Worm (Caenorhabditis elegans) whole organism, L3 larva: ENCODE results near the gene sre-19.

Experiments used
- R02D3.7 ChIP-seq: fragments of 150-350 bp; optimal IDR thresholded peaks from 2 replicates; lab custom pipeline; 2014; ENCODE audit warnings: missing biosample characterization, missing genetic modification characterization
- ZK546.5 ChIP-seq: sonication (generic microtip); optimal IDR thresholded peaks from 2 replicates; lab custom pipeline; 2017; ENCODE audit warnings: missing biosample characterization, missing genetic modification characterization
- aly-2 ChIP-seq: fragments of 150-350 bp; optimal IDR thresholded peaks from 2 replicates; lab custom pipeline; 2014; ENCODE audit warnings: missing biosample characterization, missing genetic modification characterization
- ceh-28 ChIP-seq: fragments of 150-350 bp; optimal IDR thresholded peaks from 2 replicates; lab custom pipeline; 2014; ENCODE audit warnings: missing biosample characterization, missing genetic modification reagents, missing genetic modification characterization
- ceh-82 ChIP-seq: fragments of 150-350 bp; optimal IDR thresholded peaks from 2 replicates; lab custom pipeline; 2014; ENCODE audit warnings: missing biosample characterization, missing genetic modification characterization
- ceh-9 ChIP-seq: sonication (generic microtip); optimal IDR thresholded peaks from 2 replicates; lab custom pipeline; 2018; ENCODE audit warnings: missing biosample characterization, missing genetic modification characterization
- daf-12 ChIP-seq: fragments of 150-350 bp; optimal IDR thresholded peaks from 2 replicates; lab custom pipeline; 2014; ENCODE audit warnings: missing biosample characterization, missing genetic modification reagents, missing genetic modification characterization
- egl-27 ChIP-seq: sonication (generic microtip); optimal IDR thresholded peaks from 4 replicates; lab custom pipeline; 2017; ENCODE audit warnings: missing biosample characterization, missing genetic modification reagents, missing genetic modification characterization
- egl-5 ChIP-seq: fragments of 150-350 bp; optimal IDR thresholded peaks from 2 replicates; lab custom pipeline; 2017; ENCODE audit warnings: missing biosample characterization, missing genetic modification reagents, missing genetic modification characterization, inconsistent platforms
- elt-1 ChIP-seq: fragments of 150-350 bp; optimal IDR thresholded peaks from 2 replicates; lab custom pipeline; 2014; ENCODE audit warnings: missing biosample characterization, missing genetic modification characterization
- elt-2 ChIP-seq: sonication (generic microtip); optimal IDR thresholded peaks from 2 replicates; lab custom pipeline; 2016; ENCODE audit warnings: missing genetic modification reagents, mild to moderate bottlenecking, missing genetic modification characterization, missing compliant biosample characterization
- elt-3 ChIP-seq, 3 experiments: fragments of 150-350 bp in 1 of 3; sonication (generic microtip) in 2 of 3; optimal IDR thresholded peaks; 2 replicates in 2 of 3; 4 replicates in 1 of 3; lab custom pipeline; 2014 to 2017; ENCODE audit warnings: missing biosample characterization in 3 of 3, missing genetic modification characterization in 3 of 3
- eor-1 ChIP-seq, 2 experiments: fragments of 150-350 bp; optimal IDR thresholded peaks; 2 replicates each; lab custom pipeline; 2014 to 2018; ENCODE audit warnings: missing biosample characterization in 2 of 2, missing genetic modification characterization in 2 of 2
- fkh-10 ChIP-seq: sonication (generic microtip); optimal IDR thresholded peaks from 2 replicates; lab custom pipeline; 2017; ENCODE audit warnings: missing biosample characterization, missing genetic modification reagents, missing genetic modification characterization
- fkh-2 ChIP-seq: fragments of 150-350 bp; optimal IDR thresholded peaks from 2 replicates; lab custom pipeline; 2014; ENCODE audit warnings: missing biosample characterization, missing genetic modification reagents, missing genetic modification characterization
- fos-1 ChIP-seq: fragments of 150-350 bp; optimal IDR thresholded peaks from 2 replicates; lab custom pipeline; 2014; ENCODE audit warnings: missing biosample characterization, missing genetic modification characterization
- jun-1 ChIP-seq: fragments of 150-350 bp; optimal IDR thresholded peaks from 2 replicates; lab custom pipeline; 2014; ENCODE audit warnings: missing biosample characterization, missing genetic modification reagents, missing genetic modification characterization
- lsy-12 ChIP-seq: sonication (generic microtip); optimal IDR thresholded peaks from 2 replicates; lab custom pipeline; 2016; ENCODE audit warnings: mild to moderate bottlenecking, missing genetic modification characterization, missing compliant biosample characterization
- mdl-1 ChIP-seq: fragments of 150-350 bp; optimal IDR thresholded peaks from 2 replicates; lab custom pipeline; 2014; ENCODE audit warnings: missing biosample characterization, missing genetic modification characterization
- mml-1 ChIP-seq: fragments of 150-350 bp; sonication (generic microtip); optimal IDR thresholded peaks from 3 replicates; lab custom pipeline; 2014; ENCODE audit warnings: missing biosample characterization, missing genetic modification characterization
- nhr-23 ChIP-seq: fragments of 150-350 bp; optimal IDR thresholded peaks from 2 replicates; lab custom pipeline; 2014; ENCODE audit warnings: missing biosample characterization, missing genetic modification reagents, missing genetic modification characterization
- nhr-237 ChIP-seq: fragments of 150-350 bp; optimal IDR thresholded peaks from 2 replicates; lab custom pipeline; 2014; ENCODE audit warnings: missing biosample characterization, missing genetic modification characterization
- nhr-25 ChIP-seq: sonication (generic microtip); optimal IDR thresholded peaks from 2 replicates; lab custom pipeline; 2017; ENCODE audit warnings: missing biosample characterization, missing genetic modification characterization
- nhr-28 ChIP-seq: fragments of 150-350 bp; optimal IDR thresholded peaks from 2 replicates; lab custom pipeline; 2014; ENCODE audit warnings: missing biosample characterization, missing genetic modification characterization
- nhr-67 ChIP-seq: fragments of 150-350 bp; optimal IDR thresholded peaks from 2 replicates; lab custom pipeline; 2014; ENCODE audit warnings: missing biosample characterization, missing genetic modification characterization
- pha-4 ChIP-seq: fragments of 150-350 bp; optimal IDR thresholded peaks from 2 replicates; lab custom pipeline; 2014; ENCODE audit warnings: missing biosample characterization, missing genetic modification reagents, missing genetic modification characterization
- pqm-1 ChIP-seq: fragments of 150-350 bp; optimal IDR thresholded peaks from 2 replicates; lab custom pipeline; 2017; ENCODE audit warnings: missing biosample characterization, missing genetic modification characterization, inconsistent platforms
- sea-2 ChIP-seq: fragments of 150-350 bp; sonication (generic microtip); optimal IDR thresholded peaks from 4 replicates; lab custom pipeline; 2014; ENCODE audit warnings: missing biosample characterization, missing genetic modification reagents, missing genetic modification characterization
- tbx-2 ChIP-seq: sonication (generic microtip); optimal IDR thresholded peaks from 2 replicates; lab custom pipeline; 2016; ENCODE audit warnings: mild to moderate bottlenecking, missing genetic modification characterization, missing compliant biosample characterization
- unc-39 ChIP-seq: sonication (generic microtip); optimal IDR thresholded peaks from 4 replicates; lab custom pipeline; 2017; ENCODE audit warnings: missing biosample characterization, missing genetic modification characterization
- unc-62 ChIP-seq: fragments of 150-350 bp; sonication (generic microtip); optimal IDR thresholded peaks from 4 replicates; lab custom pipeline; 2014; ENCODE audit warnings: missing biosample characterization, missing genetic modification reagents, missing genetic modification characterization
- zag-1 ChIP-seq: fragments of 150-350 bp; optimal IDR thresholded peaks from 2 replicates; lab custom pipeline; 2014; ENCODE audit warnings: missing biosample characterization, missing genetic modification characterization
- ztf-11 ChIP-seq: fragments of 150-350 bp; optimal IDR thresholded peaks from 2 replicates; lab custom pipeline; 2014; ENCODE audit warnings: missing biosample characterization, missing genetic modification characterization
- ztf-4 ChIP-seq: fragments of 150-350 bp; optimal IDR thresholded peaks from 2 replicates; lab custom pipeline; 2014; ENCODE audit warnings: missing biosample characterization, missing genetic modification characterization

The sre-19 gene

ce11 chrIV:12236011-12236410 lies 2.7 kb downstream of the sre-19 start, which contains the start of gene sre-16:
sre-16 (minus strand) TSS chrIV:12236111.
- no peak for TF ChIP-seq unc-62 (GFP tag; lab: Kevin White, UChicago)
- TF ChIP-seq R02D3.7 (tag; lab: Kevin White, UChicago) = no peak
- no peak for TF ChIP-seq lsy-12

ce11 chrIV:12229679-12230078 lies 9.1 kb downstream of the sre-19 start, which contains the start of gene sre-18:
sre-18 (minus strand) TSS chrIV:12229779.
- TF ChIP-seq R02D3.7 (tag; lab: Kevin White, UChicago) = no peak
- TF ChIP-seq, all 47 proteins: peak for 0

ce11 chrIV:12227012-12227411 lies 11.7 kb downstream of the sre-19 start, which contains the start of gene mlt-3:
mlt-3 (minus strand) TSS chrIV:12227112.
- TF ChIP-seq tbx-2 (tag; lab: Kevin White, UChicago) = no peak
- no peak for TF ChIP-seq egl-5 (tag; lab: Kevin White, UChicago)
- TF ChIP-seq eor-1 (tag; optimal IDR thresholded peaks at IDR 0.05; lab: Kevin White, UChicago) = no peak
- no peak for TF ChIP-seq fkh-10 (GFP tag; lab: Kevin White, UChicago)
- no peak for TF ChIP-seq ZK546.5
- TF ChIP-seq fos-1 (tag; lab: Kevin White, UChicago) = no peak
- no peak for TF ChIP-seq nhr-237
- no peak for TF ChIP-seq jun-1
- TF ChIP-seq aly-2 (tag; lab: Kevin White, UChicago) = no peak
- no peak for TF ChIP-seq egl-27 (tag; lab: Kevin White, UChicago)
- no peak for TF ChIP-seq mdl-1 (tag; lab: Kevin White, UChicago)
- TF ChIP-seq daf-12 (tag; lab: Kevin White, UChicago) = no peak
- no peak for TF ChIP-seq ztf-4 (tag; lab: Kevin White, UChicago)
- no peak for TF ChIP-seq mml-1
- TF ChIP-seq ceh-9 (tag; lab: Kevin White, UChicago) = no peak
- no peak for TF ChIP-seq elt-3 (tag; optimal IDR thresholded peaks at IDR 0.05; lab: Kevin White, UChicago)
- no peak for TF ChIP-seq ceh-28 (tag; lab: Kevin White, UChicago)
- no peak for TF ChIP-seq pqm-1 (tag; lab: Kevin White, UChicago)

ce11 chrIV:12219309-12219708 lies 19.4 kb downstream of the sre-19 start, which contains the start of gene F35G2.5:
F35G2.5 (plus strand) TSS chrIV:12219609.
- no peak for TF ChIP-seq nhr-25 (tag; lab: Kevin White, UChicago)
- no peak for TF ChIP-seq nhr-237
- TF ChIP-seq mml-1 = no peak
- TF ChIP-seq elt-2 = no peak
- TF ChIP-seq ztf-11 (tag; lab: Kevin White, UChicago) = no peak
- TF ChIP-seq ZK546.5 = no peak
- no peak for TF ChIP-seq mdl-1 (tag; lab: Kevin White, UChicago)
- TF ChIP-seq zag-1 (tag; lab: Kevin White, UChicago) = no peak
- no peak for TF ChIP-seq nhr-67 (tag; lab: Kevin White, UChicago)
- no peak for TF ChIP-seq aly-2 (tag; lab: Kevin White, UChicago)
- no peak for TF ChIP-seq fkh-2
- TF ChIP-seq egl-5 (tag; lab: Kevin White, UChicago) = no peak
- TF ChIP-seq jun-1 = no peak
- TF ChIP-seq ztf-4 (tag; lab: Kevin White, UChicago) = no peak
- no peak for TF ChIP-seq ceh-82 (tag; lab: Kevin White, UChicago)
- TF ChIP-seq elt-1 (tag; lab: Kevin White, UChicago) = no peak
- no peak for TF ChIP-seq sea-2 (GFP tag; lab: Kevin White, UChicago)
- TF ChIP-seq elt-3 (tag; optimal IDR thresholded peaks at IDR 0.05; lab: Kevin White, UChicago) = no peak
- no peak for TF ChIP-seq unc-39 (tag; lab: Kevin White, UChicago)
- TF ChIP-seq, all 47 proteins: peak for 0

ce11 chrIV:12218253-12218652 lies 20.5 kb downstream of the sre-19 start:
- TF ChIP-seq pha-4 (tag; lab: Kevin White, UChicago) = no peak
- no peak for TF ChIP-seq fkh-2
- TF ChIP-seq eor-1 (tag; optimal IDR thresholded peaks at IDR 0.05; lab: Kevin White, UChicago) = no peak
- TF ChIP-seq mml-1 = no peak
- no peak for TF ChIP-seq nhr-28 (tag; lab: Kevin White, UChicago)
- no peak for TF ChIP-seq lsy-12
- TF ChIP-seq zag-1 (tag; lab: Kevin White, UChicago) = no peak
- TF ChIP-seq fkh-10 (GFP tag; lab: Kevin White, UChicago) = no peak
- no peak for TF ChIP-seq ZK546.5
- TF ChIP-seq fos-1 (tag; lab: Kevin White, UChicago) = no peak
- no peak for TF ChIP-seq ceh-9 (tag; lab: Kevin White, UChicago)
- no peak for TF ChIP-seq ztf-4 (tag; lab: Kevin White, UChicago)
- TF ChIP-seq nhr-23 = no peak
- no peak for TF ChIP-seq ceh-28 (tag; lab: Kevin White, UChicago)
- TF ChIP-seq unc-62 (GFP tag; lab: Kevin White, UChicago) = no peak
- no peak for TF ChIP-seq aly-2 (tag; lab: Kevin White, UChicago)
- no peak for TF ChIP-seq ceh-82 (tag; lab: Kevin White, UChicago)
